Worm (Caenorhabditis elegans): ENCODE measurements around the gene F43C11.16.
A peak's percentile ranks its signal among the peaks of the same experiment; 100 is the strongest.

The F43C11.16 gene

DNA sequence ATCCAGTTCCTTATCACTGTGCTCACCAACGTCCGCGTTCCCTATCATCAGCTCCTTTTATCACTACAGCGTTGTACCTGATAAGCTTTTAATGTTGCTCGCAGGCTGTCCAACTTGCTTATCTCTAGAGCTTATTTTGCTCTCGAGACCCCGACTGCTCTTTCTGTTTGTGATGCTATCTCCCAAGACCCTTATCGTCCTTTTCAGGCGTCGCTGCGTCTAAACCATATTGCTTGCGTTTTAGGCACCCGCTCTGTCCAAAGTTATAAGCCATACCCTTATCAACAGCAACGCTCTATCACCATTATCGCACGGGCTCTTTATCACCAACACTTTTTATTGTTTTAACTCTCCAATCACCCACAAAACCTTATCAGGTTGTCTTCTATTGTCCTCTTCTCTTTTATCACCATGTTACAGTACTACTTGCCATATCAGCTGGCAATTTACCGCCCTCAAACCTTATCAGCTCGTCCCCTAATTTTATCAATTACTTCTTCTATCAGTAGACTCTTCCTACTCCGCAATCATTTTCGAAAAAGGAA is 18.7 kb upstream of the F43C11.16 start (continued):
- TF ChIP-seq unc-98 (GFP tag; IDR thresholded peaks at IDR 0.05) = no peak
- TF ChIP-seq snu-23 (GFP tag; optimal IDR thresholded peaks at IDR 0.05) = no peak
- no peak for TF ChIP-seq mab-9 (GFP tag; IDR thresholded peaks at IDR 0.05)
- peak; percentile 58 for TF ChIP-seq nhr-20 (tag; optimal IDR thresholded peaks at IDR 0.05)
- no peak for TF ChIP-seq zag-1 (tag; optimal IDR thresholded peaks at IDR 0.05)
- TF ChIP-seq efl-3 (GFP tag; optimal IDR thresholded peaks at IDR 0.05) = no peak
- TF ChIP-seq jun-1 (tag; optimal IDR thresholded peaks at IDR 0.05) = peak; percentile 92
- peak; percentile 94 for TF ChIP-seq egl-13 (tag; optimal IDR thresholded peaks at IDR 0.05)
- no peak for TF ChIP-seq nhr-47 (tag; optimal IDR thresholded peaks at IDR 0.05)
- peak; percentile 59 for TF ChIP-seq nhr-90 (tag; optimal IDR thresholded peaks at IDR 0.05; ENCODE audit: poor library complexity)
- peak; percentile 90 for TF ChIP-seq pax-3 (tag; optimal IDR thresholded peaks at IDR 0.05)
- no peak for TF ChIP-seq vab-15 (tag; optimal IDR thresholded peaks at IDR 0.05)
- TF ChIP-seq tbx-2 (tag; optimal IDR thresholded peaks at IDR 0.05) = peak; percentile 19
- TF ChIP-seq isw-1 (GFP tag; IDR thresholded peaks at IDR 0.05) = no peak
- no peak for TF ChIP-seq ama-1 (optimal IDR thresholded peaks at IDR 0.05)
- no peak for TF ChIP-seq nhr-28 (tag; optimal IDR thresholded peaks at IDR 0.05)
- TF ChIP-seq fkh-10 (GFP tag; optimal IDR thresholded peaks at IDR 0.05) = no peak
- TF ChIP-seq xbp-1 (tag; optimal IDR thresholded peaks at IDR 0.05) = no peak
- no peak for TF ChIP-seq nhr-84 (tag; optimal IDR thresholded peaks at IDR 0.05)
- peak; percentile 19; the same call in 1 of the 2 replicates for TF ChIP-seq nhr-19 (GFP tag; conservative IDR thresholded peaks at IDR 0.05)
- no peak for TF ChIP-seq sup-37 (GFP tag; optimal IDR thresholded peaks at IDR 0.05)
- no peak for TF ChIP-seq ztf-4 (tag; optimal IDR thresholded peaks at IDR 0.05)
- no peak for TF ChIP-seq snpc-4 (tag; optimal IDR thresholded peaks at IDR 0.05)
- peak; percentile 65 for TF ChIP-seq nhr-71 (tag; optimal IDR thresholded peaks at IDR 0.05)
- TF ChIP-seq lin-35 (GFP tag; optimal IDR thresholded peaks at IDR 0.05) = peak in 1 of 2 experiments; percentile 60
- no peak for TF ChIP-seq sox-4 (tag; optimal IDR thresholded peaks at IDR 0.05)
- no peak for TF ChIP-seq hlh-17 (GFP tag; optimal IDR thresholded peaks at IDR 0.05; ENCODE audit: borderline replicate concordance)
- TF ChIP-seq egl-27 (tag; optimal IDR thresholded peaks at IDR 0.05) = peak in 1 of 2 experiments; percentile 69
- no peak for TF ChIP-seq elt-3 (tag; optimal IDR thresholded peaks at IDR 0.05)
- TF ChIP-seq mef-2 (tag; optimal IDR thresholded peaks at IDR 0.05) = no peak

DNA sequence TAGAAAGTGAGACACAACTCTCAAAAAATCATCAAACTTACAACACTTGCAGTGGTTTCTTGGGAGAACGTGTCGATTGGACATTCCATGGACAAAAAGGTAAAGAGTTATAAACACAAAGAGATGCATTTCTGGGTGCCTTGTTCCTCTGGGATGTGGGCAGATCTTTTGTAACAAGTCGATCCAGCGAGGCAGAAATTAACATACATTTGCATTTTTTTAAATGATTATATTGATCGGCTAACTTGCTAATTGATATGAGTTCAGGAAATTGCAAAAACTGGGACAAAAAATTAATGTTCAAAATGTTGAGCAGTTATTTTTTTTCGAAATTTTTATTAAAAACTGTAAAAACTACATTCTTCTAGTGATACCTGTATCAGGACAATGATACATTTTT is 17.9 kb upstream of the F43C11.16 start, which contains the start of gene F16G10.6:
Gene F16G10.6, minus strand, starts transcription at position 101 of the 400 bp plus-strand sequence.
- no peak for TF ChIP-seq fos-1 (tag; optimal IDR thresholded peaks at IDR 0.05)

DNA sequence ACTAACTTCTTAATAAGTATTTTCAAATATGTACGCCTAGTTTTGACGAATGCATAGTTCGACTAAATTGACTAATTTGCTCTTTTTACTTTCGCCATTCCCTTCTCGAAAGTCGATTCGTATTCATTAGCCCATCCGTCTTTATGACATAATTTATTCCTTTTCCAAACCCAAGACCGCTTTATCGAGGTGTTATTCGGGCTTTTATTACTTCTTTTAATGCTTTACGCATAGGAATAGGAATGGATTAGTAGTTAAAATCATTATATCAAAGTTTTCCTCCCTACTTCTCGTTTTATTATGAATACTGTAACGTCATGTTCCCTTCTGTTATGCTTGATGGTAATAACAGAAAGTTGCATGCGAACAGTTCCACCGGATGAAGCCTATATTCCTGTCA is 15.1 kb upstream of the F43C11.16 start, which contains the start of gene F16G10.2:
Gene F16G10.2, plus strand, starts transcription at position 301 of the 400 bp plus-strand sequence.
- TF ChIP-seq unc-130 (tag; optimal IDR thresholded peaks at IDR 0.05) (no peak), isw-1 (GFP tag; IDR thresholded peaks at IDR 0.05) (no peak), nhr-71 (tag; optimal IDR thresholded peaks at IDR 0.05) (no peak), rnt-1 (tag; optimal IDR thresholded peaks at IDR 0.05) (no peak), mdl-1 (tag; optimal IDR thresholded peaks at IDR 0.05) (no peak), xbp-1 (tag; optimal IDR thresholded peaks at IDR 0.05) (no peak), aha-1 (tag; optimal IDR thresholded peaks at IDR 0.05) (no peak), fos-1 (tag; optimal IDR thresholded peaks at IDR 0.05) (no peak), pqm-1 (tag; optimal IDR thresholded peaks at IDR 0.05) (no peak), lin-14 (GFP tag; optimal IDR thresholded peaks at IDR 0.05) (no peak), jun-1 (tag; optimal IDR thresholded peaks at IDR 0.05) (no peak)

DNA sequence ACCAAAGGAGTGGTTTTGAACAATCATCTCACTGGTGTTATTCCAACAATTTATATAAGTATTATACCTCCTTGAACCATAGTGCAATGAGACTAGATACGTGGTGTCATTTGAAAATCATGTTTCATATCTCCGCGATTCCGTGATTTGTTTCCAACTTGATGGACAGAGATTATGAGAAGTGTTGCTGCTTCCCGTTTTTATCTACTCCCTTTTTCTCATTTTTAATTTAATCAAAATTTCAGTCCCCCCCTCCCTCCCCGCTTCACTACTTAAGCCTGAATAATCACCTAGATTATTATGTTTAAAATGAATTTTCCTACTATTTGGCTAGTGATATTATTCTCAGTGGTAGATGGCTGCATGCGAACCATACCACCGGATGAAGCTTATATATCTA is 12.2 kb upstream of the F43C11.16 start, which contains the start of gene F16G10.3:
Gene F16G10.3, plus strand, starts transcription at position 301 of the 400 bp plus-strand sequence.
- TF ChIP-seq unc-62 (GFP tag; optimal IDR thresholded peaks at IDR 0.05) (no peak), ceh-63 (GFP tag; optimal IDR thresholded peaks at IDR 0.05) (no peak), snpc-4 (tag; optimal IDR thresholded peaks at IDR 0.05) (no peak), mdl-1 (tag; optimal IDR thresholded peaks at IDR 0.05) (no peak), efl-1 (optimal IDR thresholded peaks at IDR 0.05) (no peak), efl-1 (GFP tag; optimal IDR thresholded peaks at IDR 0.05 in 1 of 2) (peak in 1 of 2 experiments; percentile 27)
